Worm (Caenorhabditis elegans): ENCODE results near the gene Y57A10A.31.

The Y57A10A.31 gene

DNA sequence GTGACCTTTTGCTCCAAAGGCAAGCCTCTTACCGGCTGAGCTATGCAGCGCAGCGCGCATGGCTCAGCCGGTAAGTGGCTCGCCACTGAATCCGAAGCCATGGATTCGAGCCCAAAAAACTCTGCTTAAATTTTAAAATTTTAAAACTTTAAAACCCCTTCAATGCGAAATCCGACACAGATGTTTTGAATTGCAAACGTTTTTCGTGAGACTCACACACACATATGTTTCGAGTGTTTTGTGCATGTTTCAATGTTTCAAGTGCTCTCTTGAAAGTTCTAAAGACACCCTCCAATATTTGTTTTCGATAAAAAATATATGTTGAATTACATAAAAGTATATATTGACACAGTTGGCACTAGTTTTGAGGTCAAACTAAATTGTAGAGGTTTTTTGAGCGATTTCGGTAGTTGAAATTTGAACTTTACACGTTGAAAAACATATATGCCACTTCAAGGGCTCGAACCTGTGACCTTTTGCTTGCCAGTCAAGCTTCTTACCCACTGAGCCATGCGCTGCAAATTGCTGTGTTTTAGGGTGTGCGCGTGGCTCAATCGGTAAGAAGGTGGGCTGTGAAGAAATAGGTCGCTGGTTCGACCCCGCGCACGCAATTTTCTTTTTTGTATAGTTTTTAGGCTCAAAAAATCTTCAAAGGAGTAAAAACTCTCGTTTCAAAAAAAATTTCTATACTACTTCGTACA lies 57.3 kb downstream of the Y57A10A.31 start:
- no peak for TF ChIP-seq flt-1 (GFP tag; IDR thresholded peaks at IDR 0.05)
- no peak for TF ChIP-seq ref-1 (GFP tag; conservative IDR thresholded peaks at IDR 0.05)

DNA sequence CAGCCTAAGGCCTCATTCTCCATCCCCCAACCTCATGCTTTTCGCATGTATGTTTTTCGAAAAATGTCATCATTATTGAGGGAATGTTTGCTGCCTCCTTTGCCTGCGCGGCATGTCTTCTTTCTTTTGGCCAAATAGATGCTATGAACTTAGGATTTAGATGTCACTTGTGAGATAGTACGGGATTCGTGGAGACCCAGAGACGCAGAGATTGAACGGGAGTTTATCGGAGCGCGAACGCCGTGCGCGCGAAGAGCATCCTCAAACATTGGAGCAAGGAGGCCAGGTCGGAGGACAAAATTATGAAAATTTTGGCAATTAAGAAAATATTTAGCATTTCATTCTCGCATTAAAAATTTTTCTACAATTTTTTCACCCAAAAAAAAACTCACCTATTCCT lies 59.8 kb downstream of the Y57A10A.31 start:
- TF ChIP-seq cog-1 (tag; optimal IDR thresholded peaks at IDR 0.05) (no peak), klf-2 (GFP tag; conservative IDR thresholded peaks at IDR 0.05) (no peak), ref-1 (GFP tag; conservative IDR thresholded peaks at IDR 0.05) (no peak), med-1 (GFP tag; optimal IDR thresholded peaks at IDR 0.05; ENCODE audit: insufficient read depth) (no peak), ztf-23 (GFP tag; IDR thresholded peaks at IDR 0.05) (no peak), T22C8.4 (GFP tag; IDR thresholded peaks at IDR 0.05) (no peak), ztf-29 (GFP tag; IDR thresholded peaks at IDR 0.05) (no peak), flt-1 (GFP tag; IDR thresholded peaks at IDR 0.05) (no peak), tab-1 (GFP tag; IDR thresholded peaks at IDR 0.05) (no peak)

DNA sequence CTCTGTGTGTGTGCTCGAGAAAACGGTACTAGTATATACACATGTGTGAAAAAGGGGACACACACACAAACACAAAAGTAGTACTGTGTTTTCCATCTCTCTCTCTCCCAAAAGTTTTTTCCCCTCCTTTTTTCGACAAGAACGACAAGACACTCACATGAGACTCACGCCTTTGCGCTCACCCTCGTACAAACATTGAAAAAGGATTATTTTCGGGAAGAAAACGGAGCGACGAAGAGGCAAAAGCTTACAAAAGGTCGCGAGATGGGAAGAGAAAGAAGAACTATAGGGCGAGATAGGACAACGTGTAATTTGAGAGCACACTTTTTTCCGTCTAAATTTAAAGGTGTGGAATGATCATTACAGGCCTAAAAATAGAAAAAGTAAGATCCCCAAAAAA lies 60.7 kb downstream of the Y57A10A.31 start:
- no peak for TF ChIP-seq ztf-29 (GFP tag; IDR thresholded peaks at IDR 0.05)
- no peak for TF ChIP-seq T22C8.4 (GFP tag; IDR thresholded peaks at IDR 0.05)
- no peak for TF ChIP-seq tab-1 (GFP tag; IDR thresholded peaks at IDR 0.05)
- TF ChIP-seq med-1 (GFP tag; optimal IDR thresholded peaks at IDR 0.05; ENCODE audit: insufficient read depth): no peak
- no peak for TF ChIP-seq flt-1 (GFP tag; IDR thresholded peaks at IDR 0.05)
- no peak for TF ChIP-seq cog-1 (tag; optimal IDR thresholded peaks at IDR 0.05)
- TF ChIP-seq ref-1 (GFP tag; conservative IDR thresholded peaks at IDR 0.05): no peak
- TF ChIP-seq klf-2 (GFP tag; conservative IDR thresholded peaks at IDR 0.05): no peak
- TF ChIP-seq ztf-23 (GFP tag; IDR thresholded peaks at IDR 0.05): no peak

Measured in whole organism, midembryonic.